Worm (Caenorhabditis elegans) whole organism, early embryonic: ENCODE results near the gene fog-2.

Experiments used
- F13C5.2 ChIP-seq: sonication (generic microtip); optimal IDR thresholded peaks from 2 replicates; lab custom pipeline; 2017; ENCODE audit warnings: mild to moderate bottlenecking, missing genetic modification characterization, inconsistent platforms, missing compliant biosample characterization
- ama-1 ChIP-seq: fragments of 150-350 bp; optimal IDR thresholded peaks from 2 replicates; lab custom pipeline; 2014
- ceh-13 ChIP-seq: fragments of 200-800 bp; sonication (Bioruptor generic); optimal IDR thresholded peaks from 2 replicates; lab custom pipeline; 2018; ENCODE audit warnings: mild to moderate bottlenecking, missing genetic modification characterization, missing compliant biosample characterization
- hmbx-1 ChIP-seq: sonication (generic microtip); optimal IDR thresholded peaks from 2 replicates; lab custom pipeline; 2016; ENCODE audit warnings: mild to moderate bottlenecking, missing genetic modification characterization, missing compliant biosample characterization
- tra-4 ChIP-seq: sonication (generic microtip); optimal IDR thresholded peaks from 2 replicates; lab custom pipeline; 2017; ENCODE audit warnings: missing genetic modification characterization, missing compliant biosample characterization

DNA sequence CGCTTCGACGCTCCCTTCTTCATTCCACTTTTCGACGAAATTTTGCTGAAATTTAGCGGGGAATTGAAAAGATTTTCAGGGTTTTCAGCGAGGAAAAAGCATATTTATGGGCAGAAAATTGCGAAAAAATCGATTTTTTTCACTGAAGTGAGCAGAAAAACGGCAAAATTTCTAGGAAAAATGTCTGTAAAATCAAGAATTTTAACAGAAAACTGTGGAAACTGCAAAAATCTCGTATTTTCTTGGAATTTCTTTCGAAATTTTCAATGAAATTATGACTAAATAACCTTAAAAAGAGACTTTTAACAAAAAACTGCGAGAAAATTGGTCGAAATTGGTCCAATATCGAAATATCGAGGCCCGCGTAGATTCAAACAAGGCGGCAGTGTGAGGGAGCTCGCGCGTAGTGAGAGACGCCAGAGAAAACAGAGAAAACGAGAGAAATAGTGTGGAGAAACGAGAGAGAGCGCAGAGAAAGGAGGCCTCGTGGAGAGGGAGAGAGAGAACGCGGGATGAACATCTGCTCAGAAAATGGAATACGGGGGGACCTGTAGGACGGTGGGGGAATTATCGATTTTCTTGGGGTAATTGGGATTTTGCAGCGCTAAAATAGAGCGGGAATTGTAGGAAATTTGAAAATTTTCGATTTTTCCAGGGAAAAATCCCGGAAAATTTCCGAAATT lies 50.5 kb downstream of the fog-2 start, which contains the start of gene swsn-1:
- TF ChIP-seq ama-1 (lab: Kevin White, UChicago), result no peak
- TF ChIP-seq hmbx-1 (tag; lab: Kevin White, UChicago), result no peak
- no peak for TF ChIP-seq F13C5.2
- TF ChIP-seq tra-4 (tag; lab: Kevin White, UChicago), result no peak
- TF ChIP-seq ceh-13 (GFP tag; lab: Kevin White, UChicago), result no peak
